Worm (Caenorhabditis elegans) whole organism, L4 larva: ENCODE measurements around the gene nspg-9.

Experiments used
- F26F4.8 ChIP-seq: fragments of 200-800 bp; sonication (Bioruptor generic); conservative IDR thresholded peaks from 2 replicates; pipeline ENCODE4 v1.3.6; 2022; ENCODE audit warnings: missing genetic modification characterization, missing compliant biosample characterization
- Y5F2A.4 ChIP-seq: fragments of 200-800 bp; sonication (Bioruptor generic); optimal IDR thresholded peaks from 2 replicates; lab custom pipeline; 2018; ENCODE audit warnings: mild to moderate bottlenecking, missing genetic modification characterization, missing compliant biosample characterization
- aha-1 ChIP-seq: fragments of 150-350 bp; peaks from one replicate; lab custom pipeline; 2014; ENCODE audit warnings: missing biosample characterization, missing genetic modification characterization
- arid-1 ChIP-seq: fragments of 200-800 bp; sonication (Bioruptor generic); conservative IDR thresholded peaks from 2 replicates; pipeline ENCODE4 v1.3.6; 2022; ENCODE audit warnings: missing genetic modification reagents, missing genetic modification characterization, missing compliant biosample characterization
- attf-4 ChIP-seq: sonication (generic microtip); optimal IDR thresholded peaks from 3 replicates; lab custom pipeline; 2017; ENCODE audit warnings: missing biosample characterization, missing genetic modification characterization
- ceh-20 ChIP-seq: fragments of 200-800 bp; sonication (Bioruptor generic); IDR thresholded peaks from 2 replicates; pipeline ENCODE4 v1.3.6; 2022; ENCODE audit warnings: missing genetic modification reagents, missing genetic modification characterization, missing compliant biosample characterization
- ceh-32 ChIP-seq: sonication (generic microtip); optimal IDR thresholded peaks from 2 replicates; lab custom pipeline; 2016; ENCODE audit warnings: mild to moderate bottlenecking, missing genetic modification characterization, missing compliant biosample characterization; ENCODE audit not compliant: poor library complexity
- ceh-44 ChIP-seq: fragments of 200-800 bp; sonication (Bioruptor generic); IDR thresholded peaks from 2 replicates; pipeline ENCODE4 v1.3.6; 2022; ENCODE audit warnings: missing genetic modification reagents, missing genetic modification characterization, missing compliant biosample characterization
- ceh-62 ChIP-seq: sonication (generic microtip); optimal IDR thresholded peaks from 2 replicates; lab custom pipeline; 2017; ENCODE audit warnings: missing biosample characterization, missing genetic modification characterization
- cey-2 ChIP-seq: sonication (generic microtip); optimal IDR thresholded peaks from 3 replicates; lab custom pipeline; 2017; ENCODE audit warnings: missing genetic modification characterization, mild to moderate bottlenecking, missing compliant biosample characterization, antibody characterized with exemption, borderline replicate concordance; ENCODE audit not compliant: insufficient read depth
- daf-12 ChIP-seq: fragments of 150-350 bp; optimal IDR thresholded peaks from 2 replicates; lab custom pipeline; 2014; ENCODE audit warnings: missing biosample characterization, missing genetic modification reagents, missing genetic modification characterization
- daf-16 ChIP-seq, 3 experiments: sonication (generic microtip); optimal IDR thresholded peaks; 2 replicates each; lab custom pipeline; 2016 to 2017; ENCODE audit warnings: missing genetic modification characterization in 3 of 3, missing genetic modification reagents in 3 of 3, mild to moderate bottlenecking in 2 of 3, missing compliant biosample characterization in 2 of 3, missing biosample characterization in 1 of 3, moderate library complexity in 1 of 3
- daf-19 ChIP-seq: fragments of 200-800 bp; sonication (Bioruptor generic); conservative IDR thresholded peaks from 2 replicates; pipeline ENCODE4 v1.3.6; 2022; ENCODE audit warnings: missing genetic modification characterization, missing compliant biosample characterization
- dpl-1 ChIP-seq: fragments of 150-350 bp; optimal IDR thresholded peaks from 2 replicates; lab custom pipeline; 2014; ENCODE audit warnings: missing biosample characterization, missing genetic modification reagents, missing genetic modification characterization
- dve-1 ChIP-seq: sonication (generic microtip); optimal IDR thresholded peaks from 2 replicates; lab custom pipeline; 2017; ENCODE audit warnings: antibody characterized with exemption, mild to moderate bottlenecking, missing genetic modification characterization, missing compliant biosample characterization; ENCODE audit not compliant: insufficient read depth
- fkh-10 ChIP-seq: fragments of 150-350 bp; optimal IDR thresholded peaks from 2 replicates; lab custom pipeline; 2014; ENCODE audit warnings: missing biosample characterization, missing genetic modification reagents, missing genetic modification characterization
- hif-1 ChIP-seq, 2 experiments: sonication (generic microtip); optimal IDR thresholded peaks; 2 replicates each; lab custom pipeline; 2016 to 2017; ENCODE audit warnings: missing compliant biosample characterization in 2 of 2, missing genetic modification characterization in 2 of 2, missing genetic modification reagents in 2 of 2, missing genotype in 2 of 2, mild to moderate bottlenecking in 1 of 2
- jun-1 ChIP-seq: fragments of 150-350 bp; optimal IDR thresholded peaks from 2 replicates; lab custom pipeline; 2014; ENCODE audit warnings: missing biosample characterization, missing genetic modification reagents, missing genetic modification characterization
- lin-1 ChIP-seq: fragments of 200-800 bp; sonication (Bioruptor generic); IDR thresholded peaks from 2 replicates; pipeline ENCODE4 v1.3.6; 2022; ENCODE audit warnings: missing genetic modification reagents, missing genetic modification characterization, missing compliant biosample characterization
- lsy-2 ChIP-seq, 2 experiments: fragments of 150-350 bp in 1 of 2; sonication (generic microtip) in 1 of 2; optimal IDR thresholded peaks; 2 replicates each; lab custom pipeline; 2014 to 2017; ENCODE audit warnings: missing biosample characterization in 2 of 2, missing genetic modification characterization in 2 of 2
- madf-9 ChIP-seq: fragments of 200-800 bp; sonication (Bioruptor generic); conservative IDR thresholded peaks from 2 replicates; pipeline ENCODE4 v1.3.6; 2022; ENCODE audit warnings: missing genetic modification reagents, missing genetic modification characterization, missing compliant biosample characterization
- mes-2 ChIP-seq: sonication (generic microtip); optimal IDR thresholded peaks from 2 replicates; lab custom pipeline; 2016; ENCODE audit warnings: missing genotype, mild to moderate bottlenecking, missing genetic modification characterization, missing compliant biosample characterization; ENCODE audit not compliant: poor library complexity, severe bottlenecking
- mxl-3 ChIP-seq: fragments of 200-800 bp; sonication (Bioruptor generic); optimal IDR thresholded peaks from 2 replicates; lab custom pipeline; 2018; ENCODE audit warnings: mild to moderate bottlenecking, missing genetic modification characterization, missing compliant biosample characterization
- nhr-102 ChIP-seq: sonication (generic microtip); optimal IDR thresholded peaks from 2 replicates; lab custom pipeline; 2016; ENCODE audit warnings: mild to moderate bottlenecking, missing genetic modification characterization, moderate library complexity, missing compliant biosample characterization
- nhr-11 ChIP-seq: fragments of 150-350 bp; optimal IDR thresholded peaks from 2 replicates; lab custom pipeline; 2014; ENCODE audit warnings: missing biosample characterization, missing genetic modification characterization
- nhr-111 ChIP-seq: fragments of 200-800 bp; sonication (Bioruptor generic); optimal IDR thresholded peaks from 2 replicates; lab custom pipeline; 2018; ENCODE audit warnings: mild to moderate bottlenecking, missing genetic modification characterization, missing compliant biosample characterization
- nhr-25 ChIP-seq: sonication (generic microtip); optimal IDR thresholded peaks from 2 replicates; lab custom pipeline; 2017; ENCODE audit warnings: missing genetic modification characterization, mild to moderate bottlenecking, missing compliant biosample characterization, antibody characterized with exemption, moderate library complexity, borderline replicate concordance; ENCODE audit not compliant: insufficient read depth
- php-3 ChIP-seq: fragments of 200-800 bp; sonication (Bioruptor generic); IDR thresholded peaks from 2 replicates; pipeline ENCODE4 v1.3.6; 2022; ENCODE audit warnings: missing genetic modification reagents, missing genetic modification characterization, missing compliant biosample characterization
- rbr-2 ChIP-seq: sonication (generic microtip); optimal IDR thresholded peaks from 2 replicates; lab custom pipeline; 2016; ENCODE audit warnings: missing genotype, missing genetic modification characterization, missing compliant biosample characterization
- sdz-12 ChIP-seq: fragments of 200-800 bp; sonication (Bioruptor generic); optimal IDR thresholded peaks from 2 replicates; lab custom pipeline; 2018; ENCODE audit warnings: mild to moderate bottlenecking, missing genetic modification characterization, missing compliant biosample characterization
- set-16 ChIP-seq: fragments of 200-800 bp; sonication (Bioruptor generic); IDR thresholded peaks from 2 replicates; pipeline ENCODE4 v1.3.6; 2022; ENCODE audit warnings: missing genetic modification reagents, missing genetic modification characterization, missing compliant biosample characterization
- skn-1 ChIP-seq: fragments of 150-350 bp; optimal IDR thresholded peaks from 2 replicates; lab custom pipeline; 2014; ENCODE audit warnings: missing biosample characterization, missing genetic modification characterization
- spr-1 ChIP-seq: sonication (generic microtip); optimal IDR thresholded peaks from 2 replicates; lab custom pipeline; 2016; ENCODE audit warnings: mild to moderate bottlenecking, missing genetic modification characterization, missing compliant biosample characterization
- tra-1 ChIP-seq: fragments of 200-800 bp; sonication (Bioruptor generic); IDR thresholded peaks from 2 replicates; pipeline ENCODE4 v1.3.6; 2022; ENCODE audit warnings: missing genetic modification reagents, missing genetic modification characterization, missing compliant biosample characterization
- unc-62 ChIP-seq, 3 experiments: fragments of 150-350 bp in 1 of 3; sonication (generic microtip); optimal IDR thresholded peaks in 2 of 3; peaks in 1 of 3; 1 replicate in 1 of 3; 2 replicates in 2 of 3; lab custom pipeline; 2014 to 2017; ENCODE audit warnings: missing biosample characterization in 3 of 3, missing genetic modification characterization in 3 of 3, missing genetic modification reagents in 3 of 3, missing genotype in 1 of 3
- vab-7 ChIP-seq: fragments of 200-800 bp; sonication (Bioruptor generic); IDR thresholded peaks from 2 replicates; pipeline ENCODE4 v1.3.6; 2022; ENCODE audit warnings: missing genetic modification reagents, missing genetic modification characterization, missing compliant biosample characterization
- zip-2 ChIP-seq: fragments of 150-350 bp; optimal IDR thresholded peaks from 2 replicates; lab custom pipeline; 2014; ENCODE audit warnings: missing biosample characterization, missing genetic modification characterization

Gene nspg-9

DNA sequence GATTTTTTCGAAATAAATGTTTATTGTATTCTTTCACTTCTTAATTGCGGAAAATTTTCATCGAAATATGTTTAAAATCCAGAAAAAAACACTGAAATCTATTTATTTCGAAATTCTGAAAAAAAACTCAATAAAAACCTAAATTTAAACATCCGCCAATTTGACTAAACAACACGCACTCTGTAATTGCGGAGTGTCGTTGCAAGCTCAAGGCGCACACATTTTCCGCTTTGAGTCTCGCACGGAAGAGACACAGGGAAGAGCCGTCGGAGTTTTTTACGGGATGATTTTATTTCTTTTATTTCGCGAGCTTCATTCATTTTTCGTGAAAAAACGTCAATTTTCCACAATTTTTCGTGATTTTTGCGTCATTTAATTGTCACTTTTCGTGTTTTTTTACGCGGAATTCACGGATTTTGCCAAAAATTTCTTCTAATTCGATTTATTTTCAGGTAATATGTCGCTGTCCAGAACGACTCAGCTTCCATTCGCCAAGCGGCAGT lies 7.4 kb downstream of the nspg-9 start, which contains the start of gene dld-1 (continued):
- TF ChIP-seq zip-2 (peak; percentile 66), sdz-12 (GFP tag; lab: Kevin White, UChicago) (no peak), daf-19 (no peak), ceh-32 (tag; lab: Kevin White, UChicago) (no peak), dpl-1 (peak; percentile 100), fkh-10 (GFP tag; lab: Kevin White, UChicago) (peak; percentile 99), nhr-25 (peak; percentile 79), nhr-102 (peak; percentile 84), aha-1 (peak; percentile 99), ceh-20 (peak; percentile 75; the same call in 1 of the 2 replicates), hif-1 (tag; optimal IDR thresholded peaks at IDR 0.05; lab: Kevin White, UChicago) (peak in 1 of 2 experiments; percentile 80), mxl-3 (peak; percentile 31), vab-7 (GFP tag; lab: Robert Waterston, UW) (0 out of 2 replicates have a peak, but pooled peaks have one; percentile 39), spr-1 (peak; percentile 21), arid-1 (peak; percentile 88), tra-1 (no peak), set-16 (GFP tag; lab: Robert Waterston, UW) (no peak), madf-9 (GFP tag; lab: Robert Waterston, UW) (peak; percentile 40; the same call in 1 of the 2 replicates), nhr-11 (tag; lab: Kevin White, UChicago) (peak; percentile 90), mes-2 (tag; lab: Kevin White, UChicago) (peak; percentile 95), daf-12 (tag; lab: Kevin White, UChicago) (no peak), rbr-2 (peak; percentile 86), F26F4.8 (GFP tag; lab: Robert Waterston, UW) (no peak), Y5F2A.4 (GFP tag; lab: Kevin White, UChicago) (no peak), dve-1 (tag; lab: Kevin White, UChicago) (peak; percentile 99), php-3 (GFP tag; lab: Robert Waterston, UW) (peak; percentile 73), ceh-44 (GFP tag; lab: Robert Waterston, UW) (0 out of 2 replicates have a peak, but pooled peaks have one; percentile 12), ceh-62 (tag; lab: Kevin White, UChicago) (no peak), daf-16 (GFP tag; optimal IDR thresholded peaks at IDR 0.05; lab: Kevin White, UChicago) (peak in 1 of 2 experiments; percentile 10), daf-16 (tag; optimal IDR thresholded peaks at IDR 0.05; lab: Kevin White, UChicago) (peak; percentile 79), skn-1 (tag; lab: Kevin White, UChicago) (no peak), nhr-111 (no peak), jun-1 (tag; lab: Kevin White, UChicago) (peak; percentile 88), lsy-2 (tag; optimal IDR thresholded peaks at IDR 0.05; lab: Kevin White, UChicago) (peak; percentile 89 to 97)

DNA sequence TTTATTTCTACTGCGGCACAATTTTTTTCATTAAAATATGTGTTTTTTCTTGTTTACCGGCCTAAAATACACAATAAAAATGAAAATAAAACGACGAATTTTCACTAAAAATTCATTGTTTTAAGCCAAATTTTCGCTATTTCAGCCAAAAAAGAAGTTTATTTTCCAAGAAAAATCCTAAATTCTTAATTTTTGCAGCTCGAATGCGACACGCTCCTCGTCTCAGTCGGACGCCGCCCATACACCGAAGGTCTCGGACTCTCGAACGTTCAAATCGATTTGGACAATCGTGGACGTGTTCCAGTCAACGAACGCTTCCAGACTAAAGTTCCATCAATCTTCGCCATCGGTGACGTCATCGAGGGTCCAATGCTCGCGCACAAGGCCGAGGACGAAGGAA lies 9.3 kb downstream of the nspg-9 start:
- TF ChIP-seq cey-2 (tag; lab: Kevin White, UChicago): no peak
- no peak for TF ChIP-seq sdz-12 (GFP tag; lab: Kevin White, UChicago)
- no peak for TF ChIP-seq nhr-25
- no peak for TF ChIP-seq mxl-3
- TF ChIP-seq lin-1: no peak
- peak; percentile 72 for TF ChIP-seq aha-1

DNA sequence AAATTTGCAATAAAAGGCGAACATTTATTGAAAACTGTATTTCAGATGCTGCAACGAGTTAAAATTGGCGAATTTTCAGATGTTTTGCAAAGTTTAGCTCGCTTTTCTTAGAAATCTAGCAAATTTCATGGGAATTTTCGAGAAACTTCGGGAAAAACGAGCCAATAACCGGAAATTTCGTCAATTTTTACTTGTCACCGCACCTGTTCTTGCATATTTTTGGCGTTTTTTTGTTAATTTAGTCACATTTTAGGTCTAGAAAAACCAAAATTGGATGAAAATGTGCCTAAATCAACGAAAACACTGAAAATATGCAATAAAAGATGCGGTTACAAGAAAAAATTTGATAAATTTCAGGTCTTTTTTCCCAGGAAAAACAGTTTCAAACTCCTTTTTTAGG lies 10.1 kb downstream of the nspg-9 start:
- TF ChIP-seq attf-4 (tag; lab: Kevin White, UChicago) (no peak), unc-62 (GFP tag; optimal IDR thresholded peaks at IDR 0.05 in 1 of 2; lab: Kevin White, UChicago) (peak in 1 of 2 experiments; percentile 17), unc-62 (tag; optimal IDR thresholded peaks at IDR 0.05; lab: Kevin White, UChicago) (no peak)
